Worm (Caenorhabditis elegans): ENCODE measurements around the gene T08D2.5.
"Not testable (repeated sequence)": the region's sequence is repeated elsewhere in the genome, so short reads cannot be mapped to it uniquely, and the experiment has no call there.

DNA sequence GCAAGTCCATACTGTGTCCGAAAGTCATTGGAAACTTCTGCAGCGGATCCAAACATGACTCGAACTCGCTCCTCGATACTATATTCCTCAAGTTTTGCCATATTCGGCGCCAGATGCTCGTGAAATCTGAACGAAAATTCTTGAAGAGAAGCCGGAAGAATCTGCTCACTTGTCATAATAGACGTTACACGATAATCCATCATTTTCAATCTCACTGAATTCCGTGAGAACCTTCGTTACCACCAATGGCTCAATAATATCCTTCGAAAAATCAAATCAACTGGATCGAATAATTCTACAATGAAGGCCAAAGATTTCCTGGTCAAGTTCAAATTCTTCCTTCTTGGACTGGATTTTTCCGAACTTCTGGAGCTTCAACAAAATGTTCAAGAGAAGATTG lies 34.0 kb downstream of the T08D2.5 start, which contains the start of gene Y73B3B.1:
- TF ChIP-seq him-1, W03F9.2, dao-5 (tag; optimal IDR thresholded peaks at IDR 0.05): not testable (repeated sequence)

Measured in whole organism, L4/young adult.